Worm (Caenorhabditis elegans) whole organism, L3 larva: ENCODE results near the gene H03G16.7.

ENCODE experiments used
- mdl-1 ChIP-seq: fragments of 150-350 bp; optimal IDR thresholded peaks from 2 replicates; lab custom pipeline; 2014; ENCODE audit warnings: missing biosample characterization, missing genetic modification characterization
- nhr-12 ChIP-seq: fragments of 150-350 bp; optimal IDR thresholded peaks from 2 replicates; lab custom pipeline; 2014; ENCODE audit warnings: missing biosample characterization, missing genetic modification characterization

DNA sequence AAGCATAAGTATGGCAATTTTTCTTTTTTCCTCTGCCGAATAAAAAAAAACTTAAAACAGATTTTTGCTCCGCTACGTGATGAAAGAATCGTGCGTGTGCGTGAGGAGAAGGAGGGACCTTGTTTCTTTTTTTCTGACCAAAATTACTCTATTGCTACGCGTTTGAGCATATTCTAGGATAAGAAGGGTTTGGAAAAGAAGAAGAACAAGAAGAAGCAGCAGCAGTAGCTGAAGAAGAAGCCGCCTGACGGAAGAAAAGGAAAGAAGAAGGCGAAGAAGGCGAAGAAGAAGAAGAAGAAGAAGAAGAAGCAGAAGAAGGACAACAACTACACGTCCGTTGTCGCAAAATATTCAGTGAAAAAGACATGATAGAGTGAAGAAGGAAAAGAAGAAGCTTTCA lies 39.7 kb downstream of the H03G16.7 start:
- TF ChIP-seq mdl-1 (tag; lab: Kevin White, UChicago) = no peak
- TF ChIP-seq nhr-12 (tag; lab: Kevin White, UChicago) = no peak
